Worm (Caenorhabditis elegans) whole organism, L4/young adult: ENCODE results near the gene srx-4.

ENCODE experiments used
- W03F9.2 ChIP-seq: fragments of 150-350 bp; optimal IDR thresholded peaks from 2 replicates; lab custom pipeline; 2014; ENCODE audit warnings: missing biosample characterization, missing genetic modification characterization
- dao-5 ChIP-seq: sonication (generic microtip); optimal IDR thresholded peaks from 2 replicates; lab custom pipeline; 2016; ENCODE audit warnings: missing genotype, missing genetic modification characterization, moderate library complexity, missing compliant biosample characterization
- him-1 ChIP-seq: sonication (generic microtip); optimal IDR thresholded peaks from 2 replicates; lab custom pipeline; 2016; ENCODE audit warnings: missing genotype, missing genetic modification reagents, missing genetic modification characterization, missing compliant biosample characterization

The srx-4 gene

DNA sequence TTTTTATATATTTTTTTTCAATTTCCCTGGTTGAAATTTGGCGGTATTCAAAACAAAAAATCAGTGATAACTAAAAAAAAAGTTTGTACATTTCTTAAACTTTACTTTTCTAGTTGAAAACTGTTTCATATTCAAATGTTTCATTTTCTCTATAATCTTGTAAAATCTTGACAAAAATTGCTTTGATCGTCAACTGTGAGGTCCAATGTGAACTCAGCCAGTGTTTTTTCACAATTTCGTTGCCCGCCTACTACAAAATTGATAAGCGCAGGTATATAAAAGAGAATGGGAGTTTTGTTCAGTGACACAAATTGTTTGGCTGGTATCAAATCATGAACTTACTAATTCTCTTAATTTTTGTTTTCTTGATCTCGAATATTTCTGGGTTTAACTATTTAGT lies 45.7 kb downstream of the srx-4 start, which contains the start of gene ugt-42:
ugt-42 (plus strand) TSS at position 301 of the 400 bp plus-strand sequence.
- TF ChIP-seq him-1 (tag; lab: Kevin White, UChicago) (no peak), W03F9.2 (tag; lab: Kevin White, UChicago) (no peak), dao-5 (tag; lab: Kevin White, UChicago) (no peak)

DNA sequence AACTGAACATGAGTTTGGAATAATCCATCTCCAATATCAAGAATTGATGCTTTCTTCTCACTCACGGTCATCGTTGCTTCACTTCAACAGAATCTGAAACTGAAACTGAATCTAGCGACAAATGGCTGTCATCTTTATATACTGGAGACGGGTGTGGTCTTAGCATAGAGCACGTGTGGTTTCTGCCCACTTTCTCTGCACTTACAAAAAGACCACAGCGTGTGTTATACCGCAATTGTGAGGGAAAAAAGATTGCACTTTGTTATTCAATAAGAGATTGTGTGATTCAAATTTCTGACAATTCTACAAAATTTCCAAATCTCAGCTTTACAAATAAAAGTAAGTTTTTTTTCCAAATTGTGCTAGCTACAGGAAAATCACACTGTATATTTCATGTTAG lies 46.4 kb downstream of the srx-4 start, which contains the start of gene F48G7.12:
F48G7.12 (minus strand) TSS at position 101 of the 400 bp plus-strand sequence.
- TF ChIP-seq him-1 (tag; lab: Kevin White, UChicago) (no peak), dao-5 (tag; lab: Kevin White, UChicago) (no peak), W03F9.2 (tag; lab: Kevin White, UChicago) (no peak)

DNA sequence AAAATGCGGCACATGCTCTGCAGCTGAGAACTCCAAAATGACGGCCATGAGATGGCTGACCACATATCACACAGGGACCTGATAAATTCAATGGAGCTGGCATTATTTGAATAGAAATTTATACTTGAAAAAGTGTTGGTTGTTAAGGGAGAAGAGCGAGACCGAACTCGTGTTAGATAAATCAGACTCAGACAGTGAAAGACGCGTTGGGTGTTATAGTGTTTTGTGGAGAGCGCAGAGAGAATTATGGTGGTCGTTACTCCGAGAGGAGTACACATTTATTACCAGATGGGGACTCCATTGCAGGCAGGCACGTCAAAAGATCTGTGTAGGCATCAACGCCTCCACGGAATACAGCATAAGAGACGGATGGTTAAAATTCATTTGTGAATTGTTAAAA lies 49.8 kb downstream of the srx-4 start, which contains the start of gene nhr-190:
nhr-190 (minus strand) TSS at position 175 of the 400 bp plus-strand sequence.
- TF ChIP-seq dao-5 (tag; lab: Kevin White, UChicago) (no peak), W03F9.2 (tag; lab: Kevin White, UChicago) (no peak), him-1 (tag; lab: Kevin White, UChicago) (no peak)
